Fruit fly (Drosophila melanogaster): ENCODE data around the gene CG42487.

CG42487 gene

DNA sequence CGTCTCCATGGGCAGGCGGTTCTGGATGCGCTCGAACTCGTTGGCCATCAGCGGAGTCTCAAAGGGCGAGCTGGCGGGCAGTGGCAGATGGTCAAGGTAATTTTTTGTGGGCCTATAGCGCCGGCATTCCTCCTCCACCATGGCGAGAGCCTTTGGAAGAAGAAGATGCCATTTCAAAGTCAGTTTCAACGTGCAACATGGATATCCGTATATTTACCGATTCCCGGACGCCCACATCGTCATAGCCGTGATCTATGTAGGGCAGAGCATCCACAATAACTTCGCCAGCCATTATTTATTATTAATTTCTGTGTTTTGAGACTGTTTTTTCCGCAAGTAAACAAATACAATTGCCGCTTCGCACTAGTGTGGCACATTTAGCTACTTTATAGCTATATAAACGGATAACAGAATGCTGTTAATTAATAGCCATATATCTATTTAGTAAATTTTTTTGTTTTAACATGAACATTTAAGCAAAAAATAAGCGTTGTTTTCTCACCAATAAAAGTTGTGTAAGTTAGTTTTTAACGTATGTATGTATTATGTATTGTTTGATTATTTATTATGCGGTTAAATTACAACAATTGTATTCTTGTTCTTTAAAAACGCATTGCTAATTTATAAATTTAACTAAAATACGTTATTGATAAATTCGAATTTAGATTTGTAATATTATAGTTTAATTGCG, 36.9 kb downstream of the CG42487 start, which contains the start of gene BCAS2:
Gene BCAS2 (minus strand): TSS at position 375 of the 691 bp plus-strand sequence.
- TF ChIP-seq CG7045 (GFP tag; optimal IDR thresholded peaks at IDR 0.05) (no peak), kay (GFP tag; ENCODE audit: borderline replicate concordance) (no peak), ovo (GFP tag; optimal IDR thresholded peaks at IDR 0.05) (no peak), CG5204 (GFP tag; optimal IDR thresholded peaks at IDR 0.05) (no peak), bab1 (GFP tag; optimal IDR thresholded peaks at IDR 0.05) (no peak), CG11617 (GFP tag; optimal IDR thresholded peaks at IDR 0.05) (no peak), cnc (optimal IDR thresholded peaks at IDR 0.05) (no peak), tj (GFP tag; optimal IDR thresholded peaks at IDR 0.05) (no peak), Crg-1 (GFP tag; optimal IDR thresholded peaks at IDR 0.05) (no peak), Clk (GFP tag; optimal IDR thresholded peaks at IDR 0.05) (no peak), pad (GFP tag; optimal IDR thresholded peaks at IDR 0.05) (no peak), CG7101 (tag; optimal IDR thresholded peaks at IDR 0.05) (no peak), CG1620 (GFP tag; optimal IDR thresholded peaks at IDR 0.05) (no peak), Mnt (GFP tag; optimal IDR thresholded peaks at IDR 0.05) (no peak), CG33017 (tag; optimal IDR thresholded peaks at IDR 0.05) (no peak), CG12768 (GFP tag; optimal IDR thresholded peaks at IDR 0.05) (no peak), Hr96 (GFP tag; optimal IDR thresholded peaks at IDR 0.05) (no peak), toe (GFP tag; optimal IDR thresholded peaks at IDR 0.05) (no peak), CG14711 (tag; optimal IDR thresholded peaks at IDR 0.05) (no peak)

- no peak for TF ChIP-seq pad (GFP tag; optimal IDR thresholded peaks at IDR 0.05)
Measured at dm6 chr3R:27920883-27921282, 38.2 kb downstream of the CG42487 start, which contains the start of gene CG12259. Gene CG12259 (minus strand): TSS chr3R:27921089.

- no peak for TF ChIP-seq ovo (GFP tag; optimal IDR thresholded peaks at IDR 0.05)
- no peak for TF ChIP-seq CG1620 (GFP tag; optimal IDR thresholded peaks at IDR 0.05)
- peak; percentile 36 for TF ChIP-seq CG7101 (tag; optimal IDR thresholded peaks at IDR 0.05)
- no peak for TF ChIP-seq Crg-1 (GFP tag; optimal IDR thresholded peaks at IDR 0.05)
- no peak for TF ChIP-seq CG7045 (GFP tag; optimal IDR thresholded peaks at IDR 0.05)
- no peak for TF ChIP-seq toe (GFP tag; optimal IDR thresholded peaks at IDR 0.05)
- no peak for TF ChIP-seq cnc (optimal IDR thresholded peaks at IDR 0.05)
- TF ChIP-seq pad (GFP tag; optimal IDR thresholded peaks at IDR 0.05): no peak
- TF ChIP-seq cic (GFP tag; optimal IDR thresholded peaks at IDR 0.05): no peak
- no peak for TF ChIP-seq Hr96 (GFP tag; optimal IDR thresholded peaks at IDR 0.05)
- peak; percentile 13 for TF ChIP-seq CG12768 (GFP tag; optimal IDR thresholded peaks at IDR 0.05)
- TF ChIP-seq kay (GFP tag; ENCODE audit: borderline replicate concordance): no peak
- peak; percentile 8 for TF ChIP-seq Mnt (GFP tag; optimal IDR thresholded peaks at IDR 0.05)
- peak; percentile 28 for TF ChIP-seq CG33017 (tag; optimal IDR thresholded peaks at IDR 0.05)
- peak; percentile 58 for TF ChIP-seq CG11617 (GFP tag; optimal IDR thresholded peaks at IDR 0.05)
- TF ChIP-seq tj (GFP tag; optimal IDR thresholded peaks at IDR 0.05): no peak
- peak; percentile 61 for TF ChIP-seq bab1 (GFP tag; optimal IDR thresholded peaks at IDR 0.05)
- TF ChIP-seq CG14711 (tag; optimal IDR thresholded peaks at IDR 0.05): peak; percentile 46
- TF ChIP-seq CG5204 (GFP tag; optimal IDR thresholded peaks at IDR 0.05): no peak
- TF ChIP-seq Clk (GFP tag; optimal IDR thresholded peaks at IDR 0.05): no peak
Measured at dm6 chr3R:27919385-27919789, 39.7 kb downstream of the CG42487 start, which contains the start of gene Boh1. Gene Boh1 (minus strand): TSS chr3R:27919460.

- TF ChIP-seq CG33017 (tag; optimal IDR thresholded peaks at IDR 0.05): peak; percentile 45
- TF ChIP-seq CG14711 (tag; optimal IDR thresholded peaks at IDR 0.05): peak; percentile 44
- no peak for TF ChIP-seq cic (GFP tag; optimal IDR thresholded peaks at IDR 0.05)
- TF ChIP-seq CG11617 (GFP tag; optimal IDR thresholded peaks at IDR 0.05): peak; percentile 78
- no peak for TF ChIP-seq kay (GFP tag; ENCODE audit: borderline replicate concordance)
- TF ChIP-seq CG7101 (tag; optimal IDR thresholded peaks at IDR 0.05): peak; percentile 65
- no peak for TF ChIP-seq CG5204 (GFP tag; optimal IDR thresholded peaks at IDR 0.05)
- TF ChIP-seq cnc (optimal IDR thresholded peaks at IDR 0.05): no peak
- peak; percentile 68 for TF ChIP-seq CG7045 (GFP tag; optimal IDR thresholded peaks at IDR 0.05)
- peak; percentile 64 for TF ChIP-seq pad (GFP tag; optimal IDR thresholded peaks at IDR 0.05)
- TF ChIP-seq CG12768 (GFP tag; optimal IDR thresholded peaks at IDR 0.05): peak; percentile 70
- peak; percentile 45 for TF ChIP-seq ovo (GFP tag; optimal IDR thresholded peaks at IDR 0.05)
- TF ChIP-seq Hr96 (GFP tag; optimal IDR thresholded peaks at IDR 0.05): peak; percentile 28
- TF ChIP-seq bab1 (GFP tag; optimal IDR thresholded peaks at IDR 0.05): no peak
- peak; percentile 51 for TF ChIP-seq Clk (GFP tag; optimal IDR thresholded peaks at IDR 0.05)
- peak; percentile 37 for TF ChIP-seq Mnt (GFP tag; optimal IDR thresholded peaks at IDR 0.05)
- peak; percentile 68 for TF ChIP-seq Crg-1 (GFP tag; optimal IDR thresholded peaks at IDR 0.05)
- peak; percentile 52 for TF ChIP-seq tj (GFP tag; optimal IDR thresholded peaks at IDR 0.05)
- peak; percentile 76 for TF ChIP-seq CG1620 (GFP tag; optimal IDR thresholded peaks at IDR 0.05)
- peak; percentile 77 for TF ChIP-seq toe (GFP tag; optimal IDR thresholded peaks at IDR 0.05)
Measured at dm6 chr3R:27916355-27917019, 42.6 kb downstream of the CG42487 start, which contains the start of the genes CG5003 and mRpS22. Gene CG5003 (minus strand): TSS chr3R:27916516. Gene mRpS22 (plus strand): TSS chr3R:27916908.

DNA sequence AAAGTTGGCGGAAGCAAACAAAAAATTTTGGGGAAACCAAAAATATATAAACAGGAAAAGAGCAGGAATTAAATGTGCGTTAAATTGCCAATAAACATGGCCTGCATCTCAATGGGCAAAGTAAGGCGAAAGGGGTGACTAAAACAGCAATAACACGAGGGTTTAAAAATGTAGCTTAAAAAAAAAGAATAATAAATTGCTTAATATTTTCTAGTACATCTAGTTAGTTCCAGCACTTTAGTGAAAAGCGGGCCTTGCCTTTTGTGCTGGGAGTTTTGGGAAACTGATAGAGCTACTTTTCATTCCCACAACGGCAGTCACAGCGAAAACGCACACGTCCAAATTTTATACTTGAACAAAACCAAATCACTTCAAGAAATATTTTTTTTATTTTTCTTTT, 46.9 kb downstream of the CG42487 start, which contains the start of gene mil:
Gene mil (plus strand): TSS at position 301 of the 400 bp plus-strand sequence.
- no peak for TF ChIP-seq Mnt (GFP tag; optimal IDR thresholded peaks at IDR 0.05)
- TF ChIP-seq kay (GFP tag; ENCODE audit: borderline replicate concordance): no peak
- no peak for TF ChIP-seq CG12768 (GFP tag; optimal IDR thresholded peaks at IDR 0.05)
- TF ChIP-seq cic (GFP tag; optimal IDR thresholded peaks at IDR 0.05): no peak
- no peak for TF ChIP-seq toe (GFP tag; optimal IDR thresholded peaks at IDR 0.05)
- no peak for TF ChIP-seq pad (GFP tag; optimal IDR thresholded peaks at IDR 0.05)
- TF ChIP-seq CG1620 (GFP tag; optimal IDR thresholded peaks at IDR 0.05): no peak
- TF ChIP-seq Hr96 (GFP tag; optimal IDR thresholded peaks at IDR 0.05): no peak
- TF ChIP-seq CG7101 (tag; optimal IDR thresholded peaks at IDR 0.05): no peak
- TF ChIP-seq tj (GFP tag; optimal IDR thresholded peaks at IDR 0.05): no peak
- no peak for TF ChIP-seq CG33017 (tag; optimal IDR thresholded peaks at IDR 0.05)
- no peak for TF ChIP-seq CG14711 (tag; optimal IDR thresholded peaks at IDR 0.05)
- no peak for TF ChIP-seq CG7045 (GFP tag; optimal IDR thresholded peaks at IDR 0.05)
- TF ChIP-seq CG11617 (GFP tag; optimal IDR thresholded peaks at IDR 0.05): no peak
- TF ChIP-seq Crg-1 (GFP tag; optimal IDR thresholded peaks at IDR 0.05): no peak
- TF ChIP-seq ovo (GFP tag; optimal IDR thresholded peaks at IDR 0.05): no peak
- no peak for TF ChIP-seq bab1 (GFP tag; optimal IDR thresholded peaks at IDR 0.05)
- TF ChIP-seq CG5204 (GFP tag; optimal IDR thresholded peaks at IDR 0.05): no peak
